Fruit fly (Drosophila melanogaster): ENCODE measurements around the gene flw.

DNA sequence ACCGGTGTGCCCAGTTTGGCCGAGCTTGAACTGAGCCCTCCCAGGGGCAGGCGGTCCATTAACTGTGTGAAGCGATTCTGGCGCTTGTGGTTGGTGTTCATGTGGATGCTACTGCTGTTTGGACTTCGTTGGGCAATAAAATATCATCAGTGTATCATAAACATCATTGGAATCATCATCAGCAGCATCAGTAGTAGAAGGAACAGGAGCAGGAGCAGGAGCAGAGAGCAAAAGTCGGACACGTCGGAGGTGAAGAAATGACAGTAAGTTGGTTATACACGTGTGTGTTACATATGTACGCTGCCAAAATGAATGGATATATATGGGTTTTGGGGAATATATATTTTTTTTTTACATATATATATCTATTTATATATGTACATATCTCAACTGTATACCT, 47.0 kb downstream of the flw start, which contains the start of gene CG12640:
- no peak for TF ChIP-seq CTCF (optimal IDR thresholded peaks at IDR 0.05)
- TF ChIP-seq CG8478 (optimal IDR thresholded peaks at IDR 0.05), result no peak

Data from S2 (cell line).